Worm (Caenorhabditis elegans): ENCODE results near the gene Y47D3A.21.

The Y47D3A.21 gene

ce11 chrIII:11278817-11279216 is at the start of gene Y47D3A.21:
TSS of gene Y47D3A.21 (minus strand) at chrIII:11278917.
- no peak for TF ChIP-seq B0310.2 (tag; optimal IDR thresholded peaks at IDR 0.05)
- TF ChIP-seq flt-1 (GFP tag; IDR thresholded peaks at IDR 0.05) = no peak
- TF ChIP-seq tbx-11 (GFP tag; IDR thresholded peaks at IDR 0.05) = no peak
- TF ChIP-seq hmg-4 (GFP tag; optimal IDR thresholded peaks at IDR 0.05) = no peak
- TF ChIP-seq ets-7 (tag; optimal IDR thresholded peaks at IDR 0.05) = no peak
- TF ChIP-seq tra-4 (tag; optimal IDR thresholded peaks at IDR 0.05) = no peak
- no peak for TF ChIP-seq F13C5.2 (tag; optimal IDR thresholded peaks at IDR 0.05)
- no peak for TF ChIP-seq ceh-36 (tag; optimal IDR thresholded peaks at IDR 0.05)
- no peak for TF ChIP-seq hmbx-1 (tag; optimal IDR thresholded peaks at IDR 0.05)
- no peak for TF ChIP-seq ama-1 (optimal IDR thresholded peaks at IDR 0.05)
- no peak for TF ChIP-seq tbx-37 (GFP tag; conservative IDR thresholded peaks at IDR 0.05)

- no peak for TF ChIP-seq B0310.2 (tag; optimal IDR thresholded peaks at IDR 0.05)
- no peak for TF ChIP-seq tbx-11 (GFP tag; IDR thresholded peaks at IDR 0.05)
- no peak for TF ChIP-seq sea-1 (GFP tag; conservative IDR thresholded peaks at IDR 0.05)
- no peak for TF ChIP-seq ceh-36 (tag; optimal IDR thresholded peaks at IDR 0.05)
- no peak for TF ChIP-seq scrt-1 (GFP tag; IDR thresholded peaks at IDR 0.05)
- TF ChIP-seq aly-1 (tag; optimal IDR thresholded peaks at IDR 0.05) = no peak
Measured at ce11 chrIII:11324093-11324492, 45.4 kb upstream of the Y47D3A.21 start.

ce11 chrIII:11318131-11318530 is 39.4 kb upstream of the Y47D3A.21 start, which contains the start of gene teg-1:
TSS of gene teg-1 (minus strand) at chrIII:11318231.
- TF ChIP-seq tra-4 (tag; optimal IDR thresholded peaks at IDR 0.05) (no peak), B0310.2 (tag; optimal IDR thresholded peaks at IDR 0.05) (no peak), tbx-11 (GFP tag; IDR thresholded peaks at IDR 0.05) (no peak), ceh-36 (tag; optimal IDR thresholded peaks at IDR 0.05) (no peak), sea-1 (GFP tag; conservative IDR thresholded peaks at IDR 0.05) (no peak), scrt-1 (GFP tag; IDR thresholded peaks at IDR 0.05) (no peak), ama-1 (optimal IDR thresholded peaks at IDR 0.05) (no peak), hnd-1 (tag; optimal IDR thresholded peaks at IDR 0.05) (no peak), pes-1 (GFP tag; IDR thresholded peaks at IDR 0.05) (no peak), tbx-37 (GFP tag; conservative IDR thresholded peaks at IDR 0.05) (no peak), aly-1 (tag; optimal IDR thresholded peaks at IDR 0.05) (no peak), ets-7 (tag; optimal IDR thresholded peaks at IDR 0.05) (no peak), ceh-13 (GFP tag; optimal IDR thresholded peaks at IDR 0.05) (no peak), hmg-4 (GFP tag; optimal IDR thresholded peaks at IDR 0.05) (no peak), F13C5.2 (tag; optimal IDR thresholded peaks at IDR 0.05) (no peak), hmbx-1 (tag; optimal IDR thresholded peaks at IDR 0.05) (no peak)

ce11 chrIII:11317164-11317620 is 38.5 kb upstream of the Y47D3A.21 start, which contains the start of gene mcm-10:
TSS of gene mcm-10 (plus strand) at chrIII:11317570.
- TF ChIP-seq hmg-4 (GFP tag; optimal IDR thresholded peaks at IDR 0.05) (no peak), F13C5.2 (tag; optimal IDR thresholded peaks at IDR 0.05) (peak; percentile 85), flt-1 (GFP tag; IDR thresholded peaks at IDR 0.05) (peak; percentile 36; the same call in 1 of the 2 replicates), aly-1 (tag; optimal IDR thresholded peaks at IDR 0.05) (no peak), ets-7 (tag; optimal IDR thresholded peaks at IDR 0.05) (peak; percentile 64), tra-4 (tag; optimal IDR thresholded peaks at IDR 0.05) (peak; percentile 35), ceh-13 (GFP tag; optimal IDR thresholded peaks at IDR 0.05) (peak; percentile 37), ama-1 (optimal IDR thresholded peaks at IDR 0.05) (no peak), scrt-1 (GFP tag; IDR thresholded peaks at IDR 0.05) (no peak), hnd-1 (tag; optimal IDR thresholded peaks at IDR 0.05) (peak; percentile 15), ceh-36 (tag; optimal IDR thresholded peaks at IDR 0.05) (no peak), pes-1 (GFP tag; IDR thresholded peaks at IDR 0.05) (peak; percentile 59), B0310.2 (tag; optimal IDR thresholded peaks at IDR 0.05) (peak; percentile 37), hmbx-1 (tag; optimal IDR thresholded peaks at IDR 0.05) (no peak), sea-1 (GFP tag; conservative IDR thresholded peaks at IDR 0.05) (no peak), tbx-11 (GFP tag; IDR thresholded peaks at IDR 0.05) (no peak), tbx-37 (GFP tag; conservative IDR thresholded peaks at IDR 0.05) (peak; percentile 50; the same call in 1 of the 2 replicates)

- no peak for TF ChIP-seq tra-4 (tag; optimal IDR thresholded peaks at IDR 0.05)
- no peak for TF ChIP-seq hmbx-1 (tag; optimal IDR thresholded peaks at IDR 0.05)
Measured at ce11 chrIII:11311466-11311865, 32.7 kb upstream of the Y47D3A.21 start, which contains the start of gene rab-35. TSS of gene rab-35 (minus strand) at chrIII:11311566.

ce11 chrIII:11290554-11290953 is 11.8 kb upstream of the Y47D3A.21 start, which contains the start of the genes gly-9, mib-1 and smc-3:
TSS of gene gly-9 (minus strand) at chrIII:11290580.
TSS of gene mib-1 (minus strand) at chrIII:11290676.
TSS of gene smc-3 (plus strand) at chrIII:11290904.
- no peak for TF ChIP-seq hmg-4 (GFP tag; optimal IDR thresholded peaks at IDR 0.05)
- no peak for TF ChIP-seq flt-1 (GFP tag; IDR thresholded peaks at IDR 0.05)
- TF ChIP-seq pes-1 (GFP tag; IDR thresholded peaks at IDR 0.05) = peak; percentile 66
- 0 out of 2 replicates have a peak, but pooled peaks have one; percentile 34 for TF ChIP-seq tbx-11 (GFP tag; IDR thresholded peaks at IDR 0.05)
- no peak for TF ChIP-seq hnd-1 (tag; optimal IDR thresholded peaks at IDR 0.05)
- peak; percentile 15 for TF ChIP-seq ets-7 (tag; optimal IDR thresholded peaks at IDR 0.05)
- TF ChIP-seq ama-1 (optimal IDR thresholded peaks at IDR 0.05) = no peak
- no peak for TF ChIP-seq B0310.2 (tag; optimal IDR thresholded peaks at IDR 0.05)
- TF ChIP-seq hmbx-1 (tag; optimal IDR thresholded peaks at IDR 0.05) = no peak
- no peak for TF ChIP-seq ceh-36 (tag; optimal IDR thresholded peaks at IDR 0.05)
- no peak for TF ChIP-seq ceh-13 (GFP tag; optimal IDR thresholded peaks at IDR 0.05)
- no peak for TF ChIP-seq sea-1 (GFP tag; conservative IDR thresholded peaks at IDR 0.05)
- no peak for TF ChIP-seq tra-4 (tag; optimal IDR thresholded peaks at IDR 0.05)
- TF ChIP-seq scrt-1 (GFP tag; IDR thresholded peaks at IDR 0.05) = 0 out of 2 replicates have a peak, but pooled peaks have one; percentile 60
- TF ChIP-seq tbx-37 (GFP tag; conservative IDR thresholded peaks at IDR 0.05) = peak; percentile 83
- no peak for TF ChIP-seq aly-1 (tag; optimal IDR thresholded peaks at IDR 0.05)
- no peak for TF ChIP-seq F13C5.2 (tag; optimal IDR thresholded peaks at IDR 0.05)

- TF ChIP-seq ets-7 (tag; optimal IDR thresholded peaks at IDR 0.05) (no peak), scrt-1 (GFP tag; IDR thresholded peaks at IDR 0.05) (no peak), hmg-4 (GFP tag; optimal IDR thresholded peaks at IDR 0.05) (no peak), hmbx-1 (tag; optimal IDR thresholded peaks at IDR 0.05) (no peak), ceh-13 (GFP tag; optimal IDR thresholded peaks at IDR 0.05) (no peak), tbx-37 (GFP tag; conservative IDR thresholded peaks at IDR 0.05) (no peak), B0310.2 (tag; optimal IDR thresholded peaks at IDR 0.05) (no peak), hnd-1 (tag; optimal IDR thresholded peaks at IDR 0.05) (no peak), sea-1 (GFP tag; conservative IDR thresholded peaks at IDR 0.05) (no peak), tra-4 (tag; optimal IDR thresholded peaks at IDR 0.05) (no peak), pes-1 (GFP tag; IDR thresholded peaks at IDR 0.05) (no peak), flt-1 (GFP tag; IDR thresholded peaks at IDR 0.05) (no peak), ama-1 (optimal IDR thresholded peaks at IDR 0.05) (no peak)
Measured at ce11 chrIII:11289876-11290275, 11.2 kb upstream of the Y47D3A.21 start.

Data from whole organism, early embryonic.